Worm (Caenorhabditis elegans) whole organism, L1 larva: ENCODE measurements around the gene his-61.

Experiments
- dsc-1 ChIP-seq: sonication (generic microtip); optimal IDR thresholded peaks from 2 replicates; lab custom pipeline; 2016; ENCODE audit warnings: mild to moderate bottlenecking, missing genetic modification characterization, missing compliant biosample characterization
- elt-2 ChIP-seq: sonication (generic microtip); optimal IDR thresholded peaks from 2 replicates; lab custom pipeline; 2016; ENCODE audit warnings: missing genetic modification characterization, mild to moderate bottlenecking, inconsistent platforms, missing compliant biosample characterization, missing genetic modification reagents
- irx-1 ChIP-seq: sonication (generic microtip); optimal IDR thresholded peaks from 2 replicates; lab custom pipeline; 2016; ENCODE audit warnings: missing genetic modification characterization, missing compliant biosample characterization
- jun-1 ChIP-seq: fragments of 150-350 bp; optimal IDR thresholded peaks from 2 replicates; lab custom pipeline; 2014; ENCODE audit warnings: missing biosample characterization, missing genetic modification reagents, missing genetic modification characterization
- lsy-2 ChIP-seq, 2 experiments: fragments of 150-350 bp; optimal IDR thresholded peaks; 2 replicates each; lab custom pipeline; 2014; ENCODE audit warnings: missing biosample characterization in 2 of 2, missing genetic modification characterization in 2 of 2
- mdl-1 ChIP-seq, 2 experiments: fragments of 150-350 bp; optimal IDR thresholded peaks; 2 replicates each; lab custom pipeline; 2014 to 2017; ENCODE audit warnings: missing biosample characterization in 2 of 2, missing genetic modification characterization in 2 of 2, inconsistent platforms in 1 of 2
- mep-1 ChIP-seq: fragments of 150-350 bp; optimal IDR thresholded peaks from 2 replicates; lab custom pipeline; 2014; ENCODE audit warnings: missing biosample characterization, missing genetic modification characterization
- nhr-20 ChIP-seq: sonication (generic microtip); optimal IDR thresholded peaks from 2 replicates; lab custom pipeline; 2016; ENCODE audit warnings: mild to moderate bottlenecking, missing genetic modification characterization, missing compliant biosample characterization
- pag-3 ChIP-seq: sonication (generic microtip); optimal IDR thresholded peaks from 2 replicates; lab custom pipeline; 2017; ENCODE audit warnings: missing genetic modification characterization, mild to moderate bottlenecking, missing compliant biosample characterization, antibody characterized with exemption, borderline replicate concordance; ENCODE audit not compliant: insufficient read depth
- pax-3 ChIP-seq: fragments of 200-800 bp; sonication (Bioruptor generic); optimal IDR thresholded peaks from 2 replicates; lab custom pipeline; 2018; ENCODE audit warnings: mild to moderate bottlenecking, missing genetic modification characterization, moderate library complexity, missing compliant biosample characterization
- pqm-1 ChIP-seq: sonication (generic microtip); optimal IDR thresholded peaks from 3 replicates; lab custom pipeline; 2017; ENCODE audit warnings: missing biosample characterization, missing genetic modification characterization
- snpc-4 ChIP-seq: fragments of 150-350 bp; optimal IDR thresholded peaks from 2 replicates; lab custom pipeline; 2014; ENCODE audit warnings: missing biosample characterization, missing genetic modification characterization
- zag-1 ChIP-seq: fragments of 150-350 bp; optimal IDR thresholded peaks from 2 replicates; lab custom pipeline; 2014; ENCODE audit warnings: missing biosample characterization, missing genetic modification characterization

DNA sequence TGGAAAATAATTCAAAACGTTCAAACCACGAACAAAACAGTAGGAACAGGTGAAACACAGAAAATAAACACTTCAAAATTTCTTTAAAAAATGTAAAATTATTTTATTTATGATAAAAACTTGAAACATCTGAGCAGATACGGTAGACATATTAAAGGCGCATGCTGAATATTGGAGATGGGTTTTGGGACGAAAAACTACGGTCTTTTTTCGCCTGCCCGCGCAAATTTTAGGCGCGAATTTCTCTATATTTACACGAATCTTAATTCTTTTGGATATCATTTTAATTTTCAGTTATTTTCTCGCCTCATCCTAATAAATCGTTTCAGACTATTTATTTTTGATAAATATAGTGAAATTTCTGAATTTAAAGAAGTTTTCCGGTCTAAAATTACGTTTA lies 8.3 kb downstream of the his-61 start:
- TF ChIP-seq zag-1 (tag; lab: Kevin White, UChicago): no peak
- no peak for TF ChIP-seq elt-2
- TF ChIP-seq mdl-1 (tag; optimal IDR thresholded peaks at IDR 0.05; lab: Kevin White, UChicago): no peak
- no peak for TF ChIP-seq irx-1 (tag; lab: Kevin White, UChicago)
- no peak for TF ChIP-seq pqm-1 (tag; lab: Kevin White, UChicago)
- no peak for TF ChIP-seq snpc-4 (tag; lab: Kevin White, UChicago)
- no peak for TF ChIP-seq nhr-20 (tag; lab: Kevin White, UChicago)
- TF ChIP-seq mep-1 (tag; lab: Kevin White, UChicago): no peak
- TF ChIP-seq lsy-2 (tag; optimal IDR thresholded peaks at IDR 0.05; lab: Kevin White, UChicago): no peak
- TF ChIP-seq jun-1: no peak
- no peak for TF ChIP-seq pax-3 (tag; lab: Kevin White, UChicago)
- no peak for TF ChIP-seq pag-3 (tag; lab: Kevin White, UChicago)
- TF ChIP-seq dsc-1 (tag; lab: Kevin White, UChicago): no peak
